Worm (Caenorhabditis elegans) whole organism, early embryonic: ENCODE data around the gene C05C9.3.

Experiments
- B0310.2 ChIP-seq: sonication (generic microtip); optimal IDR thresholded peaks from 2 replicates; lab custom pipeline; 2016; ENCODE audit warnings: mild to moderate bottlenecking, missing genetic modification characterization, missing compliant biosample characterization
- F13C5.2 ChIP-seq: sonication (generic microtip); optimal IDR thresholded peaks from 2 replicates; lab custom pipeline; 2017; ENCODE audit warnings: mild to moderate bottlenecking, missing genetic modification characterization, inconsistent platforms, missing compliant biosample characterization
- aly-1 ChIP-seq: sonication (generic microtip); optimal IDR thresholded peaks from 2 replicates; lab custom pipeline; 2016; ENCODE audit warnings: missing genetic modification characterization, missing compliant biosample characterization
- ama-1 ChIP-seq: fragments of 150-350 bp; optimal IDR thresholded peaks from 2 replicates; lab custom pipeline; 2014
- ceh-13 ChIP-seq: fragments of 200-800 bp; sonication (Bioruptor generic); optimal IDR thresholded peaks from 2 replicates; lab custom pipeline; 2018; ENCODE audit warnings: mild to moderate bottlenecking, missing genetic modification characterization, missing compliant biosample characterization
- ceh-36 ChIP-seq: sonication (generic microtip); optimal IDR thresholded peaks from 2 replicates; lab custom pipeline; 2016; ENCODE audit warnings: missing genetic modification characterization, inconsistent platforms, missing compliant biosample characterization
- ets-7 ChIP-seq: sonication (generic microtip); optimal IDR thresholded peaks from 2 replicates; lab custom pipeline; 2016; ENCODE audit warnings: missing genotype, missing genetic modification characterization, missing compliant biosample characterization
- flt-1 ChIP-seq: fragments of 200-800 bp; sonication (Bioruptor generic); IDR thresholded peaks from 2 replicates; pipeline ENCODE4 v1.3.6; 2022; ENCODE audit warnings: missing genetic modification characterization, missing compliant biosample characterization
- hmbx-1 ChIP-seq: sonication (generic microtip); optimal IDR thresholded peaks from 2 replicates; lab custom pipeline; 2016; ENCODE audit warnings: mild to moderate bottlenecking, missing genetic modification characterization, missing compliant biosample characterization
- hmg-4 ChIP-seq: fragments of 200-800 bp; sonication (Bioruptor generic); optimal IDR thresholded peaks from 2 replicates; lab custom pipeline; 2018; ENCODE audit warnings: mild to moderate bottlenecking, missing genetic modification characterization, missing compliant biosample characterization
- hnd-1 ChIP-seq: sonication (generic microtip); optimal IDR thresholded peaks from 2 replicates; lab custom pipeline; 2016; ENCODE audit warnings: missing genetic modification characterization, missing compliant biosample characterization
- pes-1 ChIP-seq: fragments of 200-800 bp; sonication (Bioruptor generic); IDR thresholded peaks from 2 replicates; pipeline ENCODE4 v1.3.6; 2022; ENCODE audit warnings: missing genetic modification reagents, missing genetic modification characterization, missing compliant biosample characterization
- scrt-1 ChIP-seq: fragments of 200-800 bp; sonication (Bioruptor generic); IDR thresholded peaks from 2 replicates; pipeline ENCODE4 v1.3.6; 2022; ENCODE audit warnings: missing genetic modification characterization, missing compliant biosample characterization
- sea-1 ChIP-seq: fragments of 200-800 bp; sonication (Bioruptor generic); conservative IDR thresholded peaks from 2 replicates; pipeline ENCODE4 v1.3.6; 2022; ENCODE audit warnings: missing genetic modification characterization, missing compliant biosample characterization
- tbx-11 ChIP-seq: fragments of 200-800 bp; sonication (Bioruptor generic); IDR thresholded peaks from 2 replicates; pipeline ENCODE4 v1.3.6; 2022; ENCODE audit warnings: missing genetic modification characterization, missing compliant biosample characterization
- tbx-37 ChIP-seq: fragments of 200-800 bp; sonication (Bioruptor generic); conservative IDR thresholded peaks from 2 replicates; pipeline ENCODE4 v1.3.6; 2022; ENCODE audit warnings: missing genetic modification reagents, missing genetic modification characterization, missing compliant biosample characterization
- tra-4 ChIP-seq: sonication (generic microtip); optimal IDR thresholded peaks from 2 replicates; lab custom pipeline; 2017; ENCODE audit warnings: missing genetic modification characterization, missing compliant biosample characterization

C05C9.3 gene

ce11 chrX:11185498-11185897, 32.9 kb upstream of the C05C9.3 start, which contains the start of gene gnrr-7:
Gene gnrr-7 (plus strand): TSS chrX:11185798.
- TF ChIP-seq B0310.2 (tag; lab: Kevin White, UChicago) (no peak), F13C5.2 (tag; lab: Kevin White, UChicago) (no peak), tbx-11 (GFP tag; lab: Robert Waterston, UW) (no peak), ceh-36 (tag; lab: Kevin White, UChicago) (no peak), pes-1 (no peak), hmbx-1 (tag; lab: Kevin White, UChicago) (no peak), flt-1 (GFP tag; lab: Robert Waterston, UW) (no peak), tra-4 (tag; lab: Kevin White, UChicago) (no peak), hmg-4 (GFP tag; lab: Kevin White, UChicago) (no peak), ama-1 (lab: Kevin White, UChicago) (no peak), ets-7 (no peak), ceh-13 (GFP tag; lab: Kevin White, UChicago) (no peak), scrt-1 (no peak), aly-1 (tag; lab: Kevin White, UChicago) (no peak), tbx-37 (GFP tag; lab: Robert Waterston, UW) (no peak), sea-1 (no peak), hnd-1 (tag; lab: Kevin White, UChicago) (no peak)

- TF ChIP-seq pes-1 (no peak), tbx-37 (GFP tag; lab: Robert Waterston, UW) (no peak), hnd-1 (tag; lab: Kevin White, UChicago) (no peak), aly-1 (tag; lab: Kevin White, UChicago) (no peak), ama-1 (lab: Kevin White, UChicago) (no peak), flt-1 (GFP tag; lab: Robert Waterston, UW) (no peak), ceh-36 (tag; lab: Kevin White, UChicago) (no peak), tbx-11 (GFP tag; lab: Robert Waterston, UW) (no peak), F13C5.2 (tag; lab: Kevin White, UChicago) (no peak), sea-1 (no peak), hmbx-1 (tag; lab: Kevin White, UChicago) (no peak), tra-4 (tag; lab: Kevin White, UChicago) (no peak), B0310.2 (tag; lab: Kevin White, UChicago) (no peak), ets-7 (no peak), ceh-13 (GFP tag; lab: Kevin White, UChicago) (no peak), scrt-1 (no peak), hmg-4 (GFP tag; lab: Kevin White, UChicago) (no peak)
Observed at ce11 chrX:11178599-11178998, 26.0 kb upstream of the C05C9.3 start, which contains the start of gene gnrr-6. Gene gnrr-6 (plus strand): TSS chrX:11178899.

DNA sequence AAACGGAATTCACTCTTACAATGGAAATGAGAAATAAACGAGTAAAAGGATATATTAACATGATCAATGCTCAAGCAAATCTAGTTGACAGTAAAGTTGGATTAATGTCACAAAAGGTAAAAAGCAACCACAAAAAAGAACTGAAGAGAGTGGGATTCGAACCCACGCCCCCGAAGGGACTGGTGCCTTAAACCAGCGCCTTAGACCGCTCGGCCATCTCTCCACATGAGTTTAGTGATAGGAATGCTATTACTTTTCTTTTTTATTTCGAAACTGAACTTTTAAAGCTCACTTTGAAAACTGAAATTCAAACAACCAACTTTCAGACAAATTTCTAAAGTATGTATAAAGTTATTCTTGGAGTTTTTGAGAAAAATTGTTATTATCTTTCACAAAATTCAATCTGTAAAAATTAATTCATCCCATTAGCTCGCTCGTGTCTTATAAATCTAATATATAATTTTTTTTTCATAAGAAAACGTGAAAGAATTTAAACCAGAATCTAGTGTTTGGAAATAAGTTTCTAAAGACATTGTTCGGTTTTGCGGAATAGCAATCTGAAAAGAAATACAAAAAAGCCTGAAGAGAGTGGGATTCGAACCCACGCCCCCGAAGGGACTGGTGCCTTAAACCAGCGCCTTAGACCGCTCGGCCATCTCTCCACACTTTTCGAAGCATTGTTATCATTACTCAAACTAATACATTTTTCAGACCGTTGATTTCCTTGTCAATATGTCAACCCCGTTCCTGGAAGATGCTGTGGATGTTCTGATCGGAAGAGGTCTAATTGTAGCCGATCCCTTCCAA, 10.4 kb upstream of the C05C9.3 start:
- TF ChIP-seq hmbx-1 (tag; lab: Kevin White, UChicago) (no peak), flt-1 (GFP tag; lab: Robert Waterston, UW) (no peak), aly-1 (tag; lab: Kevin White, UChicago) (no peak), hmg-4 (GFP tag; lab: Kevin White, UChicago) (no peak), ceh-36 (tag; lab: Kevin White, UChicago) (no peak), sea-1 (no peak), ets-7 (no peak), tbx-37 (GFP tag; lab: Robert Waterston, UW) (no peak), scrt-1 (no peak), pes-1 (no peak)

DNA sequence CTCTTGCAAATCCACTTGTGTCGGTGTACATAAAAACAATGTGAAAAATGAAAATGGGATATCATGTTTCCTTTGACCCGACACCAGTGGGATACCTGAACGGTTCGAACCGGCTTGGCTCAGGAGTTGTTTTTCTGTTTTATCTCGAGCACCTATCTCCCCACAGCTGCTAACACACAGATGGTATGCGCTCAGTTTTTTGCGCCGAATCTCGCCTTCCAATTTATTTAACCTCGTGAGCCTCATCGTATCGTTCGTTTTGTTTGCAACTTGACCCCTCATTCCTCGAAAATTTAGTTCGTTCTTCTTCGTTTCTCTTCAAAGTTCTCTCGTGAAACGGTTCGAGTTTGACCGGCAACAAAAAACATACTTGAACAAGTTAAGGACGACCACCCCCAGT, 7.9 kb upstream of the C05C9.3 start, which contains the start of gene C05C9.1:
Gene C05C9.1 (plus strand): TSS at position 301 of the 400 bp plus-strand sequence.
- no peak for TF ChIP-seq tbx-37 (GFP tag; lab: Robert Waterston, UW)

DNA sequence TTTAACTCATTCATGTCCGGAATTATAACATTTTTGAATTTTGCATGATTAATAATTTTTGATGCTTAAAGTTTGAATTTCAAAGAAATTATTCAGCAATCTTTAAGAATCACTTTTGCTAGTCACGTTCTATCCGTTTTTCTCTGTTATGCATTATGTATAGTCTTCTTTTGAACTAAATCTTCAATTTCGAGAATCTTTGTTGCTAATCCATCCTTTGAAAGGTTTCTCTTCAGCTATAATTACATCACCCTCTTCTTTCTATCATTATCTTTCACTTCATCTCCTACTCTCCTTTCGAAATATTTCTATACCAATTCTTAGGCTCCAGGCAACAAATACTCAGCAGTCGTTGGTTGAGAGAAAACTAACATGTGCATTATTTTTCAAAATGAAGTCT, 1.1 kb downstream of the C05C9.3 start:
- TF ChIP-seq tra-4 (tag; lab: Kevin White, UChicago) (no peak), sea-1 (no peak), ceh-13 (GFP tag; lab: Kevin White, UChicago) (no peak), aly-1 (tag; lab: Kevin White, UChicago) (no peak), hmg-4 (GFP tag; lab: Kevin White, UChicago) (no peak), tbx-37 (GFP tag; lab: Robert Waterston, UW) (no peak), ets-7 (no peak), pes-1 (no peak), F13C5.2 (tag; lab: Kevin White, UChicago) (no peak), hmbx-1 (tag; lab: Kevin White, UChicago) (no peak), tbx-11 (GFP tag; lab: Robert Waterston, UW) (no peak), B0310.2 (tag; lab: Kevin White, UChicago) (no peak), ama-1 (lab: Kevin White, UChicago) (no peak), scrt-1 (no peak), ceh-36 (tag; lab: Kevin White, UChicago) (no peak), hnd-1 (tag; lab: Kevin White, UChicago) (no peak), flt-1 (GFP tag; lab: Robert Waterston, UW) (no peak)

- TF ChIP-seq aly-1 (tag; lab: Kevin White, UChicago) (no peak), ceh-36 (tag; lab: Kevin White, UChicago) (no peak), flt-1 (GFP tag; lab: Robert Waterston, UW) (no peak), sea-1 (no peak), B0310.2 (tag; lab: Kevin White, UChicago) (no peak), scrt-1 (no peak), hmg-4 (GFP tag; lab: Kevin White, UChicago) (no peak), hmbx-1 (tag; lab: Kevin White, UChicago) (no peak), tbx-11 (GFP tag; lab: Robert Waterston, UW) (no peak), ama-1 (lab: Kevin White, UChicago) (no peak), pes-1 (no peak), hnd-1 (tag; lab: Kevin White, UChicago) (no peak), ceh-13 (GFP tag; lab: Kevin White, UChicago) (no peak), tra-4 (tag; lab: Kevin White, UChicago) (no peak)
Observed at ce11 chrX:11137632-11138031, 15.0 kb downstream of the C05C9.3 start.
